Worm (Caenorhabditis elegans): ENCODE measurements around the gene F58E6.5.

ce11 chrV:9725719-9726118 is 28.6 kb downstream of the F58E6.5 start:
- TF ChIP-seq mdl-1 (tag; optimal IDR thresholded peaks at IDR 0.05) (no peak), nhr-12 (tag; optimal IDR thresholded peaks at IDR 0.05) (no peak), zag-1 (tag; optimal IDR thresholded peaks at IDR 0.05) (no peak), unc-39 (tag; optimal IDR thresholded peaks at IDR 0.05) (no peak)

Data from whole organism, L2 larva.